Worm (Caenorhabditis elegans) whole organism, late embryonic: Measurements from ENCODE around the gene ZK354.3.
"Not testable (repeated sequence)": the region's sequence is repeated elsewhere in the genome, so short reads cannot be mapped to it uniquely, and the experiment has no call there.

ENCODE experiments used
- ceh-14 ChIP-seq: sonication (generic microtip); optimal IDR thresholded peaks from 2 replicates; lab custom pipeline; 2016; ENCODE audit warnings: missing genotype, missing genetic modification characterization, missing compliant biosample characterization
- ceh-18 ChIP-seq: sonication (generic microtip); optimal IDR thresholded peaks from 2 replicates; lab custom pipeline; 2016; ENCODE audit warnings: missing genetic modification characterization, missing compliant biosample characterization
- ceh-34 ChIP-seq: sonication (generic microtip); optimal IDR thresholded peaks from 2 replicates; lab custom pipeline; 2016; ENCODE audit warnings: mild to moderate bottlenecking, missing genetic modification characterization, missing compliant biosample characterization
- ceh-9 ChIP-seq: sonication (generic microtip); optimal IDR thresholded peaks from 2 replicates; lab custom pipeline; 2016; ENCODE audit warnings: mild to moderate bottlenecking, missing genetic modification characterization, inconsistent platforms, missing compliant biosample characterization
- dmd-4 ChIP-seq: sonication (generic microtip); optimal IDR thresholded peaks from 2 replicates; lab custom pipeline; 2016; ENCODE audit warnings: borderline replicate concordance, missing genetic modification characterization, missing compliant biosample characterization
- dve-1 ChIP-seq: sonication (generic microtip); optimal IDR thresholded peaks from 2 replicates; lab custom pipeline; 2017; ENCODE audit warnings: antibody characterized with exemption, mild to moderate bottlenecking, missing genetic modification characterization, missing compliant biosample characterization
- ets-4 ChIP-seq: sonication (generic microtip); optimal IDR thresholded peaks from 2 replicates; lab custom pipeline; 2016; ENCODE audit warnings: missing genetic modification characterization, missing compliant biosample characterization
- lim-6 ChIP-seq: sonication (generic microtip); optimal IDR thresholded peaks from 2 replicates; lab custom pipeline; 2016; ENCODE audit warnings: missing genetic modification characterization, missing compliant biosample characterization
- nfya-1 ChIP-seq: sonication (generic microtip); optimal IDR thresholded peaks from 2 replicates; lab custom pipeline; 2017; ENCODE audit warnings: missing genetic modification characterization, mild to moderate bottlenecking, missing compliant biosample characterization, antibody characterized with exemption, moderate library complexity
- pros-1 ChIP-seq: fragments of 150-350 bp; optimal IDR thresholded peaks from 2 replicates; lab custom pipeline; 2014; ENCODE audit warnings: missing biosample characterization, missing genetic modification reagents, missing genetic modification characterization
- rnt-1 ChIP-seq: sonication (generic microtip); optimal IDR thresholded peaks from 2 replicates; lab custom pipeline; 2016; ENCODE audit warnings: missing genetic modification characterization, missing compliant biosample characterization

DNA sequence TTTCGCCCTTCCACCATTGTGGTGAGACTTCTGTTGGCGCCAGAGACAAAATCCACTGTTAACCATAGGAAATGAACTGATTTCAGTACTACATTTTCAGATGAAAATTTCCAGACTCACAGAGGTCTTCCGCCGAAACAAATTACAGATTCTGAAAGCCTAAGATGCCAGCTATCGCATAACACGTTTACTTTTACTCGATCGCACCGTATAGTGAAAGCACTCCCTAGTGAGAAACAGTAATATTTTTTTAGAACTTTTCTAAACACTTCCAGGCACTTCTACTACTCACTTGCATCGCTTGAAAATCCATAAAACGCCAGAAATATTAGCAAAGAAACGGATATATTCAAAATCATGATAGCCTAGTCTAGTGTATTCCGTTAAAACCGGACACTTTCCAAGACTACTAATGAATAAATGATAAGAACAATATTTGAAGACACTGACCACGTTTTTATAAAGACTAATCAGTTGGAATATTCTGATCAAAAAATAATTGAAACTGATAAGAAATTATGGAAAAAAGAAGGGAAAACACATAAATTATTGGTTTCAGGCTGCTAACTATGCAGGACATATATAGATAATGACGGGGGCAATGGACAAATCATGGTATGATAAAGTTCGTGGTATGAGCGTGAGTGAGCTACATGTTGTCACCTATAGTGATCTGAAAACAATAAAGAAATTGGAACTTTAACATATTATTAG lies 40.8 kb downstream of the ZK354.3 start, which contains the start of gene gba-4:
- not testable (repeated sequence) for TF ChIP-seq ceh-14; ceh-9 (tag; lab: Kevin White, UChicago); nfya-1; dve-1; rnt-1 (tag; lab: Kevin White, UChicago); dmd-4 (tag; lab: Kevin White, UChicago); ets-4 (tag; lab: Kevin White, UChicago); lim-6; pros-1 (tag; lab: Kevin White, UChicago); ceh-18; ceh-34 (tag; lab: Kevin White, UChicago)
